Worm (Caenorhabditis elegans) whole organism, mixed stage, embryonic: ENCODE results near the gene cyp-33C7.

ENCODE experiments used
- elt-3 ChIP-seq: fragments of 150-350 bp; optimal IDR thresholded peaks from 2 replicates; lab custom pipeline; 2014; ENCODE audit warnings: missing biosample characterization, missing genetic modification characterization
- hlh-1 ChIP-seq: fragments of 150-350 bp; optimal IDR thresholded peaks from 2 replicates; lab custom pipeline; 2014; ENCODE audit warnings: missing biosample characterization, missing genetic modification reagents, missing genetic modification characterization
- lin-13 ChIP-seq: fragments of 150-350 bp; optimal IDR thresholded peaks from 2 replicates; lab custom pipeline; 2014; ENCODE audit warnings: missing biosample characterization, missing genetic modification characterization
- lsy-2 ChIP-seq: fragments of 150-350 bp; optimal IDR thresholded peaks from 2 replicates; lab custom pipeline; 2014; ENCODE audit warnings: missing biosample characterization, missing genetic modification characterization
- mab-5 ChIP-seq: fragments of 150-350 bp; optimal IDR thresholded peaks from 2 replicates; lab custom pipeline; 2014; ENCODE audit warnings: missing biosample characterization, missing genetic modification characterization

DNA sequence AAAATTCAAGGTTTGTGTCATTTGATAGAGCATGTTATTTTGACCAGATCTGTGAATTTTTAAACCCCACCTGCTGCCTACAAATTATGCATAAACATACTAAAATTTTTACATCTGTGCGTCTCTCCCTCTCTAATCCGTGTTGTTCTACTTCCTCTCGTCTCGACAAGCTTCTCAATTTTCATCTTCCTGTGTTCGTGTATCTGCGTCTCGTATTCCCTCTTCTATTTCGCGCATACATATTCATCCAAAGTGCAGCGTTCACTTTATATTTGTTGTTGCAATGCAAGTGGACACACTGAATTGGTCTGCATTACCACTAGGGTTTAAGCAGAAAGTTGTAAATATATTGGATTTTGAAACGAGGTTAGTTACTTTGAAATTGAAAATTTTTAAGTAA is 28.2 kb downstream of the cyp-33C7 start, which contains the start of gene fbxa-137:
- no peak for TF ChIP-seq mab-5 (tag; lab: Kevin White, UChicago)
- no peak for TF ChIP-seq hlh-1 (tag; lab: Kevin White, UChicago)
- no peak for TF ChIP-seq lin-13 (tag; lab: Kevin White, UChicago)
- TF ChIP-seq lsy-2 (tag; lab: Kevin White, UChicago): no peak
- TF ChIP-seq elt-3: no peak
